Worm (Caenorhabditis elegans) whole organism, L1 larva: Measurements from ENCODE around the gene M199.8.

Source experiments
- C04F5.9 ChIP-seq: sonication (generic microtip); optimal IDR thresholded peaks from 2 replicates; lab custom pipeline; 2016; ENCODE audit warnings: missing genetic modification characterization, missing compliant biosample characterization
- C16A3.4 ChIP-seq: fragments of 150-350 bp; optimal IDR thresholded peaks from 2 replicates; lab custom pipeline; 2014; ENCODE audit warnings: missing biosample characterization, missing genetic modification characterization
- C34B4.2 ChIP-seq: sonication (generic microtip); optimal IDR thresholded peaks from 2 replicates; lab custom pipeline; 2017; ENCODE audit warnings: mild to moderate bottlenecking, missing genetic modification characterization, missing compliant biosample characterization
- F16B12.6 ChIP-seq: fragments of 150-350 bp; optimal IDR thresholded peaks from 2 replicates; lab custom pipeline; 2014; ENCODE audit warnings: missing biosample characterization, missing genetic modification characterization
- alr-1 ChIP-seq: fragments of 200-800 bp; sonication (Bioruptor generic); optimal IDR thresholded peaks from 2 replicates; lab custom pipeline; 2018; ENCODE audit warnings: borderline replicate concordance, mild to moderate bottlenecking, missing genetic modification characterization, missing compliant biosample characterization
- ama-1 ChIP-seq: fragments of 150-350 bp; optimal IDR thresholded peaks from 2 replicates; lab custom pipeline; 2014
- blmp-1 ChIP-seq: fragments of 150-350 bp; optimal IDR thresholded peaks from 2 replicates; lab custom pipeline; 2014; ENCODE audit warnings: missing biosample characterization, missing genetic modification characterization
- ceh-63 ChIP-seq: fragments of 200-800 bp; sonication (Bioruptor generic); optimal IDR thresholded peaks from 2 replicates; lab custom pipeline; 2018; ENCODE audit warnings: mild to moderate bottlenecking, missing genetic modification characterization, missing compliant biosample characterization
- ceh-82 ChIP-seq, 3 experiments: fragments of 150-350 bp in 1 of 3; sonication (generic microtip) in 2 of 3; optimal IDR thresholded peaks; 2 replicates each; lab custom pipeline; 2014 to 2017; ENCODE audit warnings: missing biosample characterization in 3 of 3, missing genetic modification characterization in 3 of 3
- ceh-88 ChIP-seq: fragments of 200-800 bp; sonication (Bioruptor generic); IDR thresholded peaks from 2 replicates; pipeline ENCODE4 v1.3.6; 2022; ENCODE audit warnings: missing genetic modification characterization, missing compliant biosample characterization
- ceh-90 ChIP-seq: sonication (generic microtip); optimal IDR thresholded peaks from 2 replicates; lab custom pipeline; 2016; ENCODE audit warnings: missing genetic modification characterization, missing compliant biosample characterization
- egl-13 ChIP-seq: sonication (generic microtip); optimal IDR thresholded peaks from 2 replicates; lab custom pipeline; 2016; ENCODE audit warnings: missing genotype, missing genetic modification reagents, missing genetic modification characterization, missing compliant biosample characterization
- elt-3 ChIP-seq, 6 experiments: fragments of 150-350 bp in 1 of 6; sonication (generic microtip); optimal IDR thresholded peaks; 2 replicates each; lab custom pipeline; 2017 to 2018; ENCODE audit warnings: missing biosample characterization in 6 of 6, missing genetic modification characterization in 6 of 6, inconsistent platforms in 1 of 6
- ets-5 ChIP-seq: fragments of 200-800 bp; sonication (Bioruptor generic); IDR thresholded peaks from 2 replicates; pipeline ENCODE4 v1.3.6; 2022; ENCODE audit warnings: missing genetic modification characterization, missing compliant biosample characterization
- fkh-4 ChIP-seq: sonication (generic microtip); optimal IDR thresholded peaks from 2 replicates; lab custom pipeline; 2016; ENCODE audit warnings: missing compliant biosample characterization, missing genetic modification characterization, borderline replicate concordance
- hlh-4 ChIP-seq: sonication (generic microtip); optimal IDR thresholded peaks from 2 replicates; lab custom pipeline; 2016; ENCODE audit warnings: mild to moderate bottlenecking, missing genetic modification characterization, missing compliant biosample characterization
- jun-1 ChIP-seq: fragments of 150-350 bp; optimal IDR thresholded peaks from 2 replicates; lab custom pipeline; 2014; ENCODE audit warnings: missing biosample characterization, missing genetic modification reagents, missing genetic modification characterization
- lin-35 ChIP-seq, 2 experiments: fragments of 150-350 bp; optimal IDR thresholded peaks; 2 replicates each; lab custom pipeline; 2014; ENCODE audit warnings: missing biosample characterization in 2 of 2, missing genetic modification characterization in 2 of 2, missing genetic modification reagents in 2 of 2
- lin-39 ChIP-seq: fragments of 150-350 bp; optimal IDR thresholded peaks from 2 replicates; lab custom pipeline; 2014; ENCODE audit warnings: missing biosample characterization, missing genetic modification reagents, missing genetic modification characterization
- lir-3 ChIP-seq: sonication (generic microtip); optimal IDR thresholded peaks from 2 replicates; lab custom pipeline; 2016; ENCODE audit warnings: mild to moderate bottlenecking, missing genetic modification characterization, moderate library complexity, missing compliant biosample characterization; ENCODE audit not compliant: poor library complexity
- lsy-2 ChIP-seq, 2 experiments: fragments of 150-350 bp; optimal IDR thresholded peaks; 2 replicates each; lab custom pipeline; 2014; ENCODE audit warnings: missing biosample characterization in 2 of 2, missing genetic modification characterization in 2 of 2
- mdl-1 ChIP-seq, 2 experiments: fragments of 150-350 bp; optimal IDR thresholded peaks; 2 replicates each; lab custom pipeline; 2014 to 2017; ENCODE audit warnings: missing biosample characterization in 2 of 2, missing genetic modification characterization in 2 of 2, inconsistent platforms in 1 of 2
- mep-1 ChIP-seq: fragments of 150-350 bp; optimal IDR thresholded peaks from 2 replicates; lab custom pipeline; 2014; ENCODE audit warnings: missing biosample characterization, missing genetic modification characterization
- nhr-12 ChIP-seq: sonication (generic microtip); optimal IDR thresholded peaks from 2 replicates; lab custom pipeline; 2017; ENCODE audit warnings: missing biosample characterization, missing genetic modification characterization
- nhr-19 ChIP-seq: fragments of 200-800 bp; sonication (Bioruptor generic); conservative IDR thresholded peaks from 2 replicates; pipeline ENCODE4 v1.3.6; 2022; ENCODE audit warnings: missing genetic modification characterization, missing compliant biosample characterization
- nhr-20 ChIP-seq: sonication (generic microtip); optimal IDR thresholded peaks from 2 replicates; lab custom pipeline; 2016; ENCODE audit warnings: mild to moderate bottlenecking, missing genetic modification characterization, missing compliant biosample characterization
- nhr-237 ChIP-seq: fragments of 150-350 bp; optimal IDR thresholded peaks from 2 replicates; lab custom pipeline; 2014; ENCODE audit warnings: missing biosample characterization, missing genetic modification characterization
- nhr-71 ChIP-seq: sonication (generic microtip); optimal IDR thresholded peaks from 2 replicates; lab custom pipeline; 2016; ENCODE audit warnings: mild to moderate bottlenecking, missing genetic modification characterization, moderate library complexity, missing compliant biosample characterization
- nhr-76 ChIP-seq: sonication (generic microtip); optimal IDR thresholded peaks from 2 replicates; lab custom pipeline; 2017; ENCODE audit warnings: missing biosample characterization, missing genetic modification characterization
- nhr-77 ChIP-seq: fragments of 150-350 bp; optimal IDR thresholded peaks from 2 replicates; lab custom pipeline; 2014; ENCODE audit warnings: missing biosample characterization, missing genetic modification characterization
- nhr-85 ChIP-seq: sonication (generic microtip); peaks from one replicate; lab custom pipeline; 2016; ENCODE audit warnings: missing genetic modification characterization, inconsistent platforms, missing compliant biosample characterization
- nhr-90 ChIP-seq: sonication (generic microtip); optimal IDR thresholded peaks from 2 replicates; lab custom pipeline; 2016; ENCODE audit warnings: mild to moderate bottlenecking, missing genetic modification characterization, missing compliant biosample characterization; ENCODE audit not compliant: poor library complexity
- pax-3 ChIP-seq: fragments of 200-800 bp; sonication (Bioruptor generic); optimal IDR thresholded peaks from 2 replicates; lab custom pipeline; 2018; ENCODE audit warnings: mild to moderate bottlenecking, missing genetic modification characterization, moderate library complexity, missing compliant biosample characterization
- pqm-1 ChIP-seq: sonication (generic microtip); optimal IDR thresholded peaks from 3 replicates; lab custom pipeline; 2017; ENCODE audit warnings: missing biosample characterization, missing genetic modification characterization
- rnt-1 ChIP-seq: sonication (generic microtip); optimal IDR thresholded peaks from 2 replicates; lab custom pipeline; 2016; ENCODE audit warnings: mild to moderate bottlenecking, missing genetic modification characterization, moderate library complexity, missing compliant biosample characterization
- skn-1 ChIP-seq: fragments of 150-350 bp; optimal IDR thresholded peaks from 2 replicates; lab custom pipeline; 2014; ENCODE audit warnings: missing biosample characterization, missing genetic modification characterization
- snpc-4 ChIP-seq: fragments of 150-350 bp; optimal IDR thresholded peaks from 2 replicates; lab custom pipeline; 2014; ENCODE audit warnings: missing biosample characterization, missing genetic modification characterization
- snu-23 ChIP-seq: sonication (generic microtip); optimal IDR thresholded peaks from 2 replicates; lab custom pipeline; 2016; ENCODE audit warnings: missing genetic modification characterization, missing compliant biosample characterization
- sptf-1 ChIP-seq: fragments of 150-350 bp; optimal IDR thresholded peaks from 2 replicates; lab custom pipeline; 2014; ENCODE audit warnings: missing biosample characterization, missing genetic modification characterization
- swsn-7 ChIP-seq: sonication (generic microtip); optimal IDR thresholded peaks from 2 replicates; lab custom pipeline; 2016; ENCODE audit warnings: missing genetic modification characterization, missing compliant biosample characterization
- tbx-2 ChIP-seq: sonication (generic microtip); optimal IDR thresholded peaks from 2 replicates; lab custom pipeline; 2016; ENCODE audit warnings: missing genetic modification characterization, missing compliant biosample characterization
- tlp-1 ChIP-seq: fragments of 150-350 bp; optimal IDR thresholded peaks from 2 replicates; lab custom pipeline; 2014; ENCODE audit warnings: missing biosample characterization, missing genetic modification characterization
- unc-62 ChIP-seq: fragments of 150-350 bp; optimal IDR thresholded peaks from 2 replicates; lab custom pipeline; 2014; ENCODE audit warnings: missing biosample characterization, missing genetic modification reagents, missing genetic modification characterization
- xbp-1 ChIP-seq: sonication (generic microtip); optimal IDR thresholded peaks from 2 replicates; lab custom pipeline; 2016; ENCODE audit warnings: missing genetic modification characterization, missing compliant biosample characterization
- zip-4 ChIP-seq: fragments of 200-800 bp; sonication (Bioruptor generic); optimal IDR thresholded peaks from 2 replicates; lab custom pipeline; 2018; ENCODE audit warnings: mild to moderate bottlenecking, missing genetic modification characterization, moderate library complexity, missing compliant biosample characterization
- ztf-11 ChIP-seq, 2 experiments: sonication (generic microtip); optimal IDR thresholded peaks; 2 replicates each; lab custom pipeline; 2016 to 2017; ENCODE audit warnings: missing genetic modification characterization in 2 of 2, missing biosample characterization in 1 of 2, missing compliant biosample characterization in 1 of 2
- ztf-4 ChIP-seq: fragments of 150-350 bp; optimal IDR thresholded peaks from 2 replicates; lab custom pipeline; 2014; ENCODE audit warnings: missing biosample characterization, missing genetic modification characterization

Gene M199.8

DNA sequence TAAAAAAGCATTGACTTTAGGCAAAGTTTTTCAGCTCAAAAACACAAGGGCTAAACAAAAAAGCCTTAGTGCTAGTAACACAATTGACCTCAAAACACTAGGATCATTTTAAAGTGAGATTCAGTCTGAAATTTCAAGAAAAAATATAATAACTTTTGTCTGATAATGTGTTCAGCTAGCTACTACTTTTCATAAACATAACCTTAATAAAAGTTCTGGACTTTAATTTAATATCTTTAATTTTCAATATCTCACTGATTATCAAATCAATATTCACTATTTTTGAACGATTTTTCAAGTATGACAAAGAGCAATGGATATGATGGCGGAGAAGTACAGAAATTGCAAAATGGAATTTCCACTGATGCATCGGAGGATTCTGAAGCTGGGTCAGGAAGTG lies 19.5 kb downstream of the M199.8 start, which contains the start of gene M199.135:
TSS of gene M199.135 (plus strand) at position 301 of the 400 bp plus-strand sequence.
- no peak for TF ChIP-seq lir-3 (tag; lab: Kevin White, UChicago)
- TF ChIP-seq jun-1 (tag; lab: Kevin White, UChicago) = no peak
- no peak for TF ChIP-seq alr-1 (tag; lab: Kevin White, UChicago)
- no peak for TF ChIP-seq hlh-4
- no peak for TF ChIP-seq ceh-63 (GFP tag; lab: Kevin White, UChicago)
- TF ChIP-seq nhr-90 (tag; lab: Kevin White, UChicago) = no peak
- no peak for TF ChIP-seq fkh-4 (tag; lab: Kevin White, UChicago)
- TF ChIP-seq skn-1 (tag; lab: Kevin White, UChicago) = no peak
- TF ChIP-seq nhr-237 = no peak
- no peak for TF ChIP-seq nhr-12 (tag; lab: Kevin White, UChicago)
- TF ChIP-seq nhr-71 (tag; lab: Kevin White, UChicago) = no peak
- TF ChIP-seq unc-62 (GFP tag; lab: Kevin White, UChicago) = no peak
- no peak for TF ChIP-seq blmp-1 (tag; lab: Kevin White, UChicago)
- no peak for TF ChIP-seq ceh-88 (GFP tag; lab: Robert Waterston, UW)
- no peak for TF ChIP-seq egl-13 (tag; lab: Kevin White, UChicago)
- no peak for TF ChIP-seq F16B12.6 (tag; lab: Kevin White, UChicago)
- TF ChIP-seq snu-23 (GFP tag; lab: Kevin White, UChicago) = no peak
- TF ChIP-seq mdl-1 (tag; optimal IDR thresholded peaks at IDR 0.05; lab: Kevin White, UChicago) = no peak

DNA sequence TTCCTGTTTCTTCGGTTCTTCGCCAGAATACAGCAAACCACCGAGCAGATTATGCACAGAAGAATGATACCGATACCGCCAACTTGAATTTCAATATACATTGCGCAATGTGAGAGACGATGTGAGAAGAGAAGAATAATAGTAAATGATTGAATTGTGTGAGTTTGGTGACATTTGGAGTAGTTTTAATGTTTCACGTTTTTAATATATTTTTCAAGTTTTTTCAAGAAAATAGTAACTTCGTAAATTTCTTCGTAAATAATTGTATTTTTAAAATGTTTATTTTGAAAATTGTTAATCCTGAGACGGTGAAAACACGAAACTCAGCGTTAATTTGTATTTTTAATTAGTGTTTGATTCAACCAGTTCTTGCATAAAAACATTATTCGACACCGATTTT lies 20.7 kb downstream of the M199.8 start, which contains the start of gene M199.134:
TSS of gene M199.134 (minus strand) at position 101 of the 400 bp plus-strand sequence.
- no peak for TF ChIP-seq sptf-1
- TF ChIP-seq ztf-4 = no peak
- no peak for TF ChIP-seq nhr-12 (tag; lab: Kevin White, UChicago)
- no peak for TF ChIP-seq lin-35 (GFP tag; optimal IDR thresholded peaks at IDR 0.05; lab: Kevin White, UChicago)
- TF ChIP-seq nhr-19 (GFP tag; lab: Robert Waterston, UW) = no peak
- no peak for TF ChIP-seq nhr-77 (tag; lab: Kevin White, UChicago)
- no peak for TF ChIP-seq C16A3.4
- no peak for TF ChIP-seq elt-3 (tag; optimal IDR thresholded peaks at IDR 0.05; lab: Kevin White, UChicago)
- no peak for TF ChIP-seq nhr-85
- TF ChIP-seq ceh-82 (tag; optimal IDR thresholded peaks at IDR 0.05; lab: Kevin White, UChicago) = no peak
- TF ChIP-seq, all 84 proteins: peak for 0

DNA sequence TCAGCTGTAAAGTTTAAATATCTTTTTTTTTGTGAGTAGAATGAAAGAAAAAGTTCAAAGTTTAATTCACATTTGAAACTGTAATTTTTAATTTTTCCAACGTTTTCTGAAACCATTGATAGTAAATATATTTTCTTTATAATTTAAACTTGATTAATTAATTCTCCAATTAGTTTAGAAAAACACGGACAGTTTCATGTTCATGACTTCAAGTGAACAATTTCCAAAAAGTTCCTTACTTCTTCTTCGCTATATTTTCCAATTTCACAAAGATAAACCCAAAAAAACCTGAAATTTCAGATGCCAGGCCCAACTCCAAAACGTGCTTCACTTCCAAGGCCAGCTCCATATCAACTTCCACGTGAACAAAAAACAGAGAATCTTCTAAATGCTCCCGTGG lies 25.3 kb downstream of the M199.8 start, which contains the start of gene M199.2:
TSS of gene M199.2 (plus strand) at position 301 of the 400 bp plus-strand sequence.
- TF ChIP-seq pax-3 (tag; lab: Kevin White, UChicago) = no peak
- TF ChIP-seq mdl-1 (tag; optimal IDR thresholded peaks at IDR 0.05; lab: Kevin White, UChicago) = no peak
- no peak for TF ChIP-seq mep-1 (tag; lab: Kevin White, UChicago)
- TF ChIP-seq, all 84 proteins: peak for 0

DNA sequence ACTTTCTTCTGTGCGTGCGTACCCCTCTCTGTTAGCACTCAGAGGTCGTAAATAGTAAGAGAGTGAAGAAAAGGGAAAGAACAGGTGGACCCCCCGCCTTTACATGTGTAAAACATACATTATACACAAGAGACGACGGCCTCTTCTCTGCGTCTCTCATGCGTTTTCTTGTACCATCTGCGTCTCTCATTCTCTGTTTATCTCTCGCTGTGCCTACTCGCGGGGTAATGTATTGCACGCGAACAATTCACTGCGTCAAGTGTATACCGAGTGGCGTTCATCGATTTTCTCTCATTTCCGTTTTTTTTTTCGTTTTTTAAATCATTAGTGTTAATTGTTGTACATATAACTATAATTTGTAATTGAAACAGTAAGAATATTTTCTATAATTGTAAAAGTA lies 26.6 kb downstream of the M199.8 start:
- TF ChIP-seq ets-5 = no peak
- TF ChIP-seq blmp-1 (tag; lab: Kevin White, UChicago) = peak; percentile 18
- no peak for TF ChIP-seq elt-3 (tag; optimal IDR thresholded peaks at IDR 0.05; lab: Kevin White, UChicago)
- TF ChIP-seq nhr-71 (tag; lab: Kevin White, UChicago) = no peak
- TF ChIP-seq lsy-2 (tag; optimal IDR thresholded peaks at IDR 0.05; lab: Kevin White, UChicago) = no peak
- TF ChIP-seq ztf-4 = no peak
- no peak for TF ChIP-seq ceh-88 (GFP tag; lab: Robert Waterston, UW)
- TF ChIP-seq nhr-76 = no peak
- TF ChIP-seq nhr-19 (GFP tag; lab: Robert Waterston, UW) = no peak
- no peak for TF ChIP-seq C04F5.9
- no peak for TF ChIP-seq xbp-1 (tag; lab: Kevin White, UChicago)
- TF ChIP-seq snpc-4 = no peak
- no peak for TF ChIP-seq pqm-1 (tag; lab: Kevin White, UChicago)
- TF ChIP-seq ceh-82 (tag; optimal IDR thresholded peaks at IDR 0.05; lab: Kevin White, UChicago) = no peak
- no peak for TF ChIP-seq jun-1 (tag; lab: Kevin White, UChicago)
- no peak for TF ChIP-seq tlp-1 (tag; lab: Kevin White, UChicago)
- no peak for TF ChIP-seq nhr-237
- TF ChIP-seq tbx-2 (tag; lab: Kevin White, UChicago) = no peak
- TF ChIP-seq rnt-1 (tag; lab: Kevin White, UChicago) = no peak
- TF ChIP-seq ceh-90 (tag; lab: Kevin White, UChicago) = no peak
- TF ChIP-seq zip-4 (GFP tag; lab: Kevin White, UChicago) = no peak
- TF ChIP-seq ztf-11 (tag; optimal IDR thresholded peaks at IDR 0.05; lab: Kevin White, UChicago) = no peak
- no peak for TF ChIP-seq C34B4.2 (tag; lab: Kevin White, UChicago)
- TF ChIP-seq sptf-1 = no peak
- peak; percentile 14 for TF ChIP-seq swsn-7
- TF ChIP-seq nhr-20 (tag; lab: Kevin White, UChicago) = peak; percentile 4
- no peak for TF ChIP-seq lin-39 (tag; lab: Kevin White, UChicago)
- no peak for TF ChIP-seq ama-1
